Worm (Caenorhabditis elegans) whole organism, L2 larva: ENCODE results near the gene ufbp-1.

ENCODE experiments used
- nhr-21 ChIP-seq: fragments of 150-350 bp; optimal IDR thresholded peaks from 2 replicates; lab custom pipeline; 2014; ENCODE audit warnings: missing biosample characterization, missing genetic modification characterization
- nhr-23 ChIP-seq: fragments of 150-350 bp; optimal IDR thresholded peaks from 2 replicates; lab custom pipeline; 2014; ENCODE audit warnings: missing biosample characterization, missing genetic modification reagents, missing genetic modification characterization

DNA sequence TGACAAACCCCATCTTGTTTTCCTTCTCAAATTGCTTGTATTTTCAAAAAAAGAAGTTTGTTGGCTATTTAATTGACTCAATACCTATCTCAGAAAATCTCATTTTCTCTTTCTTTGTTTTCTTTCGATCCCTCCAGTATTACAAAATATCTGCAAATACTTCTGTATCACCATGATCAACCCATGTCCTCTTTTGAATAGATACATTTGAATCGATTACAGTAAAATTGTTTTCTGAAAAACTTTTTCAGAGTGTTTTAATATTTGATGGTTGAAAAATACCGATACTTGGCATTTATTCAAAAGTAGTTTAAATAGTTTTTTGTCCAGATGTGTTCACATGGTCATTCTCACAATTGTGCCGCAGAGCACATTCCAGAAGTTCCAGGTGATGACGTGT is 34.2 kb downstream of the ufbp-1 start, which contains the start of gene ZK353.9:
- TF ChIP-seq nhr-23 (tag; lab: Kevin White, UChicago) (no peak), nhr-21 (tag; lab: Kevin White, UChicago) (no peak)
